Worm (Caenorhabditis elegans): ENCODE results near the gene srg-56.

ce11 chrV:2698826-2699225 is 39.2 kb downstream of the srg-56 start, which contains the start of gene nuo-5:
- no peak for TF ChIP-seq K09A11.1 (tag; optimal IDR thresholded peaks at IDR 0.05; ENCODE audit: insufficient read depth)
- TF ChIP-seq nhr-11 (tag; optimal IDR thresholded peaks at IDR 0.05) = no peak
- TF ChIP-seq nfya-1 (tag; optimal IDR thresholded peaks at IDR 0.05) = no peak
- no peak for TF ChIP-seq ceh-48 (tag; optimal IDR thresholded peaks at IDR 0.05)
- no peak for TF ChIP-seq dve-1 (tag; optimal IDR thresholded peaks at IDR 0.05)
- no peak for TF ChIP-seq elt-2 (tag; optimal IDR thresholded peaks at IDR 0.05)

All from whole organism, late embryonic.